Fruit fly (Drosophila melanogaster): Measurements from ENCODE around the gene Alp12.

Alp12 gene

dm6 chr2L:19416602-19417497, 7.0 kb upstream of the Alp12 start, which contains the start of gene Lectin-galC1 (continued):
- peak; percentile 0 for TF ChIP-seq CG3995 (GFP tag; optimal IDR thresholded peaks at IDR 0.05)
- TF ChIP-seq bowl (GFP tag; IDR thresholded peaks at IDR 0.05), result peak; percentile 25; the same call in 1 of the 2 replicates
- TF ChIP-seq NC2β (GFP tag; optimal IDR thresholded peaks at IDR 0.05), result peak; percentile 90
- peak; percentile 76 for TF ChIP-seq Aef1 (GFP tag; IDR thresholded peaks at IDR 0.05)
- TF ChIP-seq ftz-f1 (GFP tag; optimal IDR thresholded peaks at IDR 0.05), result no peak
- TF ChIP-seq Lim3 (GFP tag; IDR thresholded peaks at IDR 0.05), result peak; percentile 59; the same call in 1 of the 2 replicates
- TF ChIP-seq Lhr (GFP tag; optimal IDR thresholded peaks at IDR 0.05), result peak; percentile 78
- TF ChIP-seq dpn (GFP tag; optimal IDR thresholded peaks at IDR 0.05), result peak; percentile 82 to 92
- TF ChIP-seq CG5180 (GFP tag; optimal IDR thresholded peaks at IDR 0.05), result peak; percentile 76
- TF ChIP-seq Nf-YB (GFP tag; optimal IDR thresholded peaks at IDR 0.05), result peak; percentile 69
- TF ChIP-seq Mad (GFP tag; optimal IDR thresholded peaks at IDR 0.05), result peak; percentile 83
- TF ChIP-seq hkb (optimal IDR thresholded peaks at IDR 0.05), result no peak
- TF ChIP-seq hkb (GFP tag; IDR thresholded peaks at IDR 0.05), result peak; percentile 87
- no peak for TF ChIP-seq Tbp (GFP tag; optimal IDR thresholded peaks at IDR 0.05)
- TF ChIP-seq tll (GFP tag; optimal IDR thresholded peaks at IDR 0.05), result no peak
- peak; percentile 78 for TF ChIP-seq HLH54F (GFP tag; optimal IDR thresholded peaks at IDR 0.05)
- TF ChIP-seq lmd (GFP tag; IDR thresholded peaks at IDR 0.05), result no peak; the same call in 1 of the 2 replicates
- peak; percentile 80 for TF ChIP-seq CG13775 (GFP tag; optimal IDR thresholded peaks at IDR 0.05)
- peak; percentile 79 for TF ChIP-seq sob (GFP tag; IDR thresholded peaks at IDR 0.05)
- TF ChIP-seq dysf (GFP tag; IDR thresholded peaks at IDR 0.05), result peak; percentile 89
- TF ChIP-seq Fer3 (tag; optimal IDR thresholded peaks at IDR 0.05), result peak; percentile 80
- TF ChIP-seq cato (GFP tag; optimal IDR thresholded peaks at IDR 0.05; ENCODE audit: borderline replicate concordance), result peak; percentile 67
- peak; percentile 85 for TF ChIP-seq NC2α (GFP tag; optimal IDR thresholded peaks at IDR 0.05)
- TF ChIP-seq Ada2b (GFP tag; IDR thresholded peaks at IDR 0.05), result peak; percentile 85
- peak; percentile 99 for TF ChIP-seq sens (GFP tag)
- no peak for TF ChIP-seq lov (optimal IDR thresholded peaks at IDR 0.05)
- TF ChIP-seq lov (GFP tag; IDR thresholded peaks at IDR 0.05), result peak; percentile 77; the same call in 2 of the 3 replicates
- peak; percentile 75 for TF ChIP-seq esg (GFP tag; conservative IDR thresholded peaks at IDR 0.05)
- TF ChIP-seq CG9609 (GFP tag; optimal IDR thresholded peaks at IDR 0.05), result peak; percentile 86
- TF ChIP-seq disco-r (GFP tag; optimal IDR thresholded peaks at IDR 0.05), result peak; percentile 82
- no peak for TF ChIP-seq lbe (GFP tag; optimal IDR thresholded peaks at IDR 0.05)
- TF ChIP-seq CG32767 (GFP tag; IDR thresholded peaks at IDR 0.05), result peak; percentile 86
- TF ChIP-seq so (GFP tag; IDR thresholded peaks at IDR 0.05), result peak; percentile 83; the same call in 2 of the 3 replicates
- peak; percentile 87 for TF ChIP-seq gsb-n (tag; optimal IDR thresholded peaks at IDR 0.05)
- TF ChIP-seq cad (GFP tag; optimal IDR thresholded peaks at IDR 0.05), result no peak
- TF ChIP-seq CG14441 (GFP tag; IDR thresholded peaks at IDR 0.05), result peak; percentile 83
- TF ChIP-seq Sox100B (GFP tag; optimal IDR thresholded peaks at IDR 0.05), result peak; percentile 83
- TF ChIP-seq CG11504 (tag; optimal IDR thresholded peaks at IDR 0.05), result peak; percentile 86
- peak; percentile 64 for TF ChIP-seq Nf-YC (tag; optimal IDR thresholded peaks at IDR 0.05)
- TF ChIP-seq Adf1 (GFP tag; IDR thresholded peaks at IDR 0.05), result 0 out of 2 replicates have a peak, but pooled peaks have one; percentile 39
- peak; percentile 80 for TF ChIP-seq CG12104 (GFP tag; optimal IDR thresholded peaks at IDR 0.05)
- TF ChIP-seq CG12071 (GFP tag; optimal IDR thresholded peaks at IDR 0.05), result peak; percentile 89
- peak; percentile 80 for TF ChIP-seq Hmr (GFP tag; optimal IDR thresholded peaks at IDR 0.05)
- no peak for TF ChIP-seq Lpt (GFP tag; optimal IDR thresholded peaks at IDR 0.05)
- peak; percentile 63 for TF ChIP-seq CG15514 (GFP tag; optimal IDR thresholded peaks at IDR 0.05)
- TF ChIP-seq fd3F (GFP tag; optimal IDR thresholded peaks at IDR 0.05), result peak; percentile 76
- TF ChIP-seq CG8359 (GFP tag; optimal IDR thresholded peaks at IDR 0.05; ENCODE audit: borderline replicate concordance), result peak; percentile 68
- peak; percentile 80 for TF ChIP-seq Abd-B (GFP tag; optimal IDR thresholded peaks at IDR 0.05)
- no peak for TF ChIP-seq inv (GFP tag; IDR thresholded peaks at IDR 0.05; ENCODE audit: partially characterized antibody)

Measured in whole organism, embryonic.